Worm (Caenorhabditis elegans) whole organism, L2 larva: ENCODE results near the gene nucl-1.

ENCODE experiments used
- C34F6.9 ChIP-seq: fragments of 150-350 bp; optimal IDR thresholded peaks from 2 replicates; lab custom pipeline; 2014; ENCODE audit warnings: missing biosample characterization, missing genetic modification characterization
- F13H6.1 ChIP-seq: sonication (generic microtip); optimal IDR thresholded peaks from 2 replicates; lab custom pipeline; 2016; ENCODE audit warnings: missing genetic modification characterization, missing compliant biosample characterization
- ZK546.5 ChIP-seq: sonication (generic microtip); optimal IDR thresholded peaks from 2 replicates; lab custom pipeline; 2017; ENCODE audit warnings: missing biosample characterization, missing genetic modification characterization
- alr-1 ChIP-seq: fragments of 150-350 bp; optimal IDR thresholded peaks from 2 replicates; lab custom pipeline; 2014; ENCODE audit warnings: missing biosample characterization, missing genetic modification characterization
- aly-2 ChIP-seq: fragments of 150-350 bp; optimal IDR thresholded peaks from 2 replicates; lab custom pipeline; 2014; ENCODE audit warnings: missing biosample characterization, missing genetic modification characterization
- blmp-1 ChIP-seq: sonication (generic microtip); optimal IDR thresholded peaks from 2 replicates; lab custom pipeline; 2017; ENCODE audit warnings: missing genetic modification characterization, mild to moderate bottlenecking, missing compliant biosample characterization, antibody characterized with exemption, moderate library complexity; ENCODE audit not compliant: insufficient read depth
- ceh-16 ChIP-seq: fragments of 150-350 bp; optimal IDR thresholded peaks from 2 replicates; lab custom pipeline; 2014; ENCODE audit warnings: missing biosample characterization, missing genetic modification characterization
- dmd-4 ChIP-seq: sonication (generic microtip); optimal IDR thresholded peaks from 2 replicates; lab custom pipeline; 2017; ENCODE audit warnings: missing biosample characterization, missing genetic modification characterization
- egl-27 ChIP-seq: sonication (generic microtip); optimal IDR thresholded peaks from 3 replicates; lab custom pipeline; 2017; ENCODE audit warnings: missing biosample characterization, missing genetic modification reagents, missing genetic modification characterization
- elt-1 ChIP-seq: fragments of 150-350 bp; optimal IDR thresholded peaks from 2 replicates; lab custom pipeline; 2014; ENCODE audit warnings: missing biosample characterization, missing genetic modification characterization
- elt-3 ChIP-seq: sonication (generic microtip); optimal IDR thresholded peaks from 2 replicates; lab custom pipeline; 2017; ENCODE audit warnings: missing biosample characterization, missing genetic modification characterization
- gmeb-1 ChIP-seq: fragments of 150-350 bp; optimal IDR thresholded peaks from 2 replicates; lab custom pipeline; 2014; ENCODE audit warnings: missing biosample characterization, missing genetic modification characterization
- lin-13 ChIP-seq: fragments of 150-350 bp; optimal IDR thresholded peaks from 2 replicates; lab custom pipeline; 2014; ENCODE audit warnings: missing biosample characterization, missing genetic modification reagents, missing genetic modification characterization
- lsy-2 ChIP-seq, 2 experiments: fragments of 150-350 bp in 1 of 2; sonication (generic microtip) in 1 of 2; optimal IDR thresholded peaks; 2 replicates each; lab custom pipeline; 2014 to 2017; ENCODE audit warnings: missing biosample characterization in 2 of 2, missing genetic modification characterization in 2 of 2
- mab-5 ChIP-seq: fragments of 150-350 bp; optimal IDR thresholded peaks from 2 replicates; lab custom pipeline; 2014; ENCODE audit warnings: missing biosample characterization, missing genetic modification characterization
- mbf-1 ChIP-seq: sonication (generic microtip); optimal IDR thresholded peaks from 2 replicates; lab custom pipeline; 2017; ENCODE audit warnings: missing biosample characterization, missing genetic modification characterization
- mdl-1 ChIP-seq, 2 experiments: fragments of 150-350 bp in 1 of 2; sonication (generic microtip) in 1 of 2; optimal IDR thresholded peaks; 2 replicates each; lab custom pipeline; 2017; ENCODE audit warnings: missing biosample characterization in 2 of 2, missing genetic modification characterization in 2 of 2
- nhr-129 ChIP-seq: fragments of 150-350 bp; optimal IDR thresholded peaks from 2 replicates; lab custom pipeline; 2014; ENCODE audit warnings: missing biosample characterization, missing genetic modification characterization
- nhr-21 ChIP-seq: fragments of 150-350 bp; optimal IDR thresholded peaks from 2 replicates; lab custom pipeline; 2014; ENCODE audit warnings: missing biosample characterization, missing genetic modification characterization
- nhr-23 ChIP-seq: fragments of 150-350 bp; optimal IDR thresholded peaks from 2 replicates; lab custom pipeline; 2014; ENCODE audit warnings: missing biosample characterization, missing genetic modification reagents, missing genetic modification characterization
- nhr-237 ChIP-seq: fragments of 150-350 bp; optimal IDR thresholded peaks from 2 replicates; lab custom pipeline; 2014; ENCODE audit warnings: missing biosample characterization, missing genetic modification characterization
- nhr-25 ChIP-seq: fragments of 150-350 bp; sonication (generic microtip); optimal IDR thresholded peaks from 3 replicates; lab custom pipeline; 2014; ENCODE audit warnings: missing biosample characterization, missing genetic modification characterization
- nhr-6 ChIP-seq: fragments of 150-350 bp; optimal IDR thresholded peaks from 2 replicates; lab custom pipeline; 2014; ENCODE audit warnings: missing biosample characterization, missing genetic modification characterization
- sem-4 ChIP-seq: fragments of 150-350 bp; optimal IDR thresholded peaks from 2 replicates; lab custom pipeline; 2014; ENCODE audit warnings: missing biosample characterization, missing genetic modification reagents, missing genetic modification characterization
- sma-3 ChIP-seq: sonication (generic microtip); optimal IDR thresholded peaks from 2 replicates; lab custom pipeline; 2016; ENCODE audit warnings: missing genetic modification reagents, missing genetic modification characterization, missing compliant biosample characterization
- sma-9 ChIP-seq, 2 experiments: fragments of 150-350 bp in 1 of 2; sonication (generic microtip) in 1 of 2; optimal IDR thresholded peaks; 2 replicates each; lab custom pipeline; 2014 to 2016; ENCODE audit warnings: missing genetic modification characterization in 2 of 2, mild to moderate bottlenecking in 1 of 2, missing biosample characterization in 1 of 2, missing compliant biosample characterization in 1 of 2, missing genetic modification reagents in 1 of 2, moderate library complexity in 1 of 2
- snpc-4 ChIP-seq: fragments of 150-350 bp; optimal IDR thresholded peaks from 2 replicates; lab custom pipeline; 2014; ENCODE audit warnings: missing biosample characterization, missing genetic modification characterization
- unc-39 ChIP-seq: fragments of 150-350 bp; optimal IDR thresholded peaks from 2 replicates; lab custom pipeline; 2014; ENCODE audit warnings: missing biosample characterization, missing genetic modification characterization
- unc-55 ChIP-seq: fragments of 150-350 bp; sonication (generic microtip); optimal IDR thresholded peaks from 3 replicates; lab custom pipeline; 2014; ENCODE audit warnings: missing biosample characterization, missing genetic modification reagents, missing genetic modification characterization
- unc-62 ChIP-seq: fragments of 150-350 bp; optimal IDR thresholded peaks from 2 replicates; lab custom pipeline; 2014; ENCODE audit warnings: missing biosample characterization, missing genetic modification reagents, missing genetic modification characterization
- zag-1 ChIP-seq: fragments of 150-350 bp; optimal IDR thresholded peaks from 2 replicates; lab custom pipeline; 2014; ENCODE audit warnings: missing biosample characterization, missing genetic modification characterization
- ztf-1 ChIP-seq: fragments of 200-800 bp; sonication (Bioruptor generic); conservative IDR thresholded peaks from 2 replicates; pipeline ENCODE4 v1.3.6; 2022; ENCODE audit warnings: missing genetic modification characterization, missing compliant biosample characterization
- ztf-11 ChIP-seq: sonication (generic microtip); optimal IDR thresholded peaks from 2 replicates; lab custom pipeline; 2017; ENCODE audit warnings: missing biosample characterization, missing genetic modification characterization
- ztf-4 ChIP-seq: fragments of 150-350 bp; optimal IDR thresholded peaks from 2 replicates; lab custom pipeline; 2014; ENCODE audit warnings: missing biosample characterization, missing genetic modification characterization

Gene nucl-1

DNA sequence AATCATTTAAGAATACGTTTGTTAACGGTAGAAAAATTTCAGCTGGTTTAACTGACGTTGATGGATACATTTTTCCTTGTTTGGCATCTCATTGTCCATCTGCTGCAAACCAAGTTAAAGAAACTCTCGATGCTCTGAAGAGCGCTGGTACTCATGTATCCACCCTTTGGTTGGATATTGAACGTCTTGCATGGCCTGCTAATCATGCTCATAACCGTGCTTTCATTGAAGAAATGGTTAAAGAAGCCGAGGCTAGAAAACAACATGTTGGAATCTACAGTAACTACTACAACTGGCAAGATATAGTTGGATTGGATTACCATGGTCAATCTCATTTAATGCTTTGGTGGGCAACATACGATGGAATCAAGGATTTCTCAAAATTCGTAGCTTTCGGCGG lies 43.7 kb upstream of the nucl-1 start:
- TF ChIP-seq nhr-21 (tag; lab: Kevin White, UChicago) (no peak), lin-13 (GFP tag; lab: Kevin White, UChicago) (no peak), unc-39 (no peak), egl-27 (tag; lab: Kevin White, UChicago) (no peak), F13H6.1 (tag; lab: Kevin White, UChicago) (no peak), zag-1 (tag; lab: Kevin White, UChicago) (no peak), nhr-23 (tag; lab: Kevin White, UChicago) (no peak), nhr-237 (no peak), alr-1 (no peak), mab-5 (tag; lab: Kevin White, UChicago) (no peak), ztf-1 (GFP tag; lab: Robert Waterston, UW) (no peak), nhr-25 (no peak), unc-62 (GFP tag; lab: Kevin White, UChicago) (no peak), ZK546.5 (no peak), dmd-4 (tag; lab: Kevin White, UChicago) (no peak), sma-9 (GFP tag; optimal IDR thresholded peaks at IDR 0.05; lab: Kevin White, UChicago) (no peak), sma-9 (tag; optimal IDR thresholded peaks at IDR 0.05; lab: Kevin White, UChicago) (no peak), mdl-1 (tag; optimal IDR thresholded peaks at IDR 0.05; lab: Kevin White, UChicago) (no peak), nhr-129 (no peak), ztf-11 (tag; lab: Kevin White, UChicago) (no peak)

ce11 chrIV:8332526-8332925 lies 43.2 kb upstream of the nucl-1 start, which contains the start of gene lys-10:
TSS of gene lys-10 (plus strand) at chrIV:8332826.
- TF ChIP-seq unc-39 (no peak), mbf-1 (tag; lab: Kevin White, UChicago) (no peak), zag-1 (tag; lab: Kevin White, UChicago) (no peak)
- TF ChIP-seq, all 48 proteins: peak for 0

DNA sequence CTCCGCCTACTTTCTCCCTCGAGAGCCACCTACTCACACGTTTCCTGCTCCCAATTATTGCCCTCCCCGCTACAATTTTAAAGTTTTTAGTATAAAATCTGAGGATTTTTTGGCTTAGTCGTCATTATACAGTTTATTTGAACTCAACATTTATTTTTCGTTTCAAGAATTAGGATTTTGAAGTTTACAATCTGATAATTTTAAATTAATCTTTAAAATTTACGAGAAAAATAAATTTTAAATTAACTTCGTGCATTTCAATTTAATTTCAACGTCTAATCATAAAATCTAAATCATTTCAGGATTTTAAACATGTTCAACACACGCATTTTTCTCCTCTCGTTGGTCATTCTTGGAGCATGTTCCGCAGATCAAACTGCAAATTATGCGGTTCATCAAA lies 39.6 kb upstream of the nucl-1 start, which contains the start of gene F35H10.2:
TSS of gene F35H10.2 (plus strand) at position 301 of the 400 bp plus-strand sequence.
- no peak for TF ChIP-seq ztf-4 (tag; lab: Kevin White, UChicago)
- TF ChIP-seq snpc-4 = no peak
- no peak for TF ChIP-seq sma-3 (GFP tag; lab: Kevin White, UChicago)
- TF ChIP-seq lsy-2 (tag; optimal IDR thresholded peaks at IDR 0.05; lab: Kevin White, UChicago) = no peak
- no peak for TF ChIP-seq gmeb-1 (tag; lab: Kevin White, UChicago)
- no peak for TF ChIP-seq egl-27 (tag; lab: Kevin White, UChicago)
- no peak for TF ChIP-seq aly-2
- no peak for TF ChIP-seq ztf-1 (GFP tag; lab: Robert Waterston, UW)
- TF ChIP-seq nhr-129 = no peak
- no peak for TF ChIP-seq lin-13 (GFP tag; lab: Kevin White, UChicago)
- no peak for TF ChIP-seq elt-1 (tag; lab: Kevin White, UChicago)
- TF ChIP-seq dmd-4 (tag; lab: Kevin White, UChicago) = no peak
- no peak for TF ChIP-seq alr-1
- no peak for TF ChIP-seq sem-4
- TF ChIP-seq ZK546.5 = no peak
- no peak for TF ChIP-seq nhr-237
- TF ChIP-seq nhr-23 (tag; lab: Kevin White, UChicago) = no peak
- no peak for TF ChIP-seq mbf-1 (tag; lab: Kevin White, UChicago)

DNA sequence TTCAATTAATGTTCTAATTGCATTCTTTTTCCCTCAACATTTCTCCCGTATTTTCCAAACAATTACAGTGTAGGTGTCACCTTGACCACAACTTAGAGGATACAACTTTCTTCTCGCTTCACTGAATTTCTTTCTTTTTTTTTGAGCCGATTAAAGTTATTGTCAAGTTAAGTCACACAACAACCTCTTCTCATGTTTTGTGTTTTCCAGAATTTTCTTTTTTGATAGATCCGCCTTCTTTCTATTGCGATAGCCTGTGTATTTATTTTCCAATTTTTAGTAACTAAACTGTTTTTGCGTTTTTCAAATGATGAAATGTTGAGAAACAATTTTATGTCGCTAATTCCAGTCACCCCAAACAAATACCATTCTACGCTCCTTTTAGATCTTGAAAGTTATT lies 36.3 kb upstream of the nucl-1 start, which contains the start of gene F35H10.3:
TSS of gene F35H10.3 (plus strand) at position 301 of the 400 bp plus-strand sequence.
- TF ChIP-seq C34F6.9 (tag; lab: Kevin White, UChicago) (no peak), elt-1 (tag; lab: Kevin White, UChicago) (no peak), unc-55 (GFP tag; lab: Kevin White, UChicago) (no peak), elt-3 (tag; lab: Kevin White, UChicago) (no peak), sma-9 (GFP tag; optimal IDR thresholded peaks at IDR 0.05; lab: Kevin White, UChicago) (no peak), sma-9 (tag; optimal IDR thresholded peaks at IDR 0.05; lab: Kevin White, UChicago) (no peak), nhr-6 (no peak), F13H6.1 (tag; lab: Kevin White, UChicago) (no peak), gmeb-1 (tag; lab: Kevin White, UChicago) (no peak)
- TF ChIP-seq, all 48 proteins: peak for 0

DNA sequence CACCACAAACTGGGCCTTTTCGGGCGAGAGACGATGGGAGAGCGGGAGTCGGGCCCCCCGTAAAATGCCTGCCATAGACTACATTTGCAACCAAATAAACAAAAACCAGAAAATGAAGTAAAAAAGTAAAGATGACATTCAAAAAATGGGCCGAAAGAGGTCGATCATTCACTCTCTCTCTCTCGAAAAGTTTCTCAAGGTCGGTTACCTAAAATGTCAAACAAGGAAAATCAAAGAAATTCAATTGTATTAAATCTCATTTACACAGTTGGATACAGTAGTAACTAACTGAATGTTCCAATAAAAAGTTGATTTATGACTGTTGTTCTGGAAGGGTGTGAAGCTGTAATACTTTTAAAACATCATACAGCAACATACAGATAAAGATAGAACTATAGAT lies 29.5 kb upstream of the nucl-1 start:
- TF ChIP-seq blmp-1 (tag; lab: Kevin White, UChicago) = peak; percentile 40
- TF ChIP-seq ceh-16 (tag; lab: Kevin White, UChicago) = no peak
- peak; percentile 9 for TF ChIP-seq nhr-25
